Worm (Caenorhabditis elegans) whole organism, L4 larva: ENCODE measurements around the gene K12H6.10.
A peak's percentile ranks its signal among the peaks of the same experiment; 100 is the strongest.

Source experiments
- F37D6.2 ChIP-seq: sonication (generic microtip); optimal IDR thresholded peaks from 2 replicates; lab custom pipeline; 2016; ENCODE audit warnings: mild to moderate bottlenecking, missing genetic modification characterization, missing compliant biosample characterization
- Y75B8A.6 ChIP-seq: fragments of 200-800 bp; sonication (Bioruptor generic); IDR thresholded peaks from 2 replicates; pipeline ENCODE4 v1.3.6; 2022; ENCODE audit warnings: missing genetic modification reagents, missing genetic modification characterization, missing compliant biosample characterization
- ZK546.5 ChIP-seq, 2 experiments: sonication (generic microtip); optimal IDR thresholded peaks; 2 replicates each; lab custom pipeline; 2017; ENCODE audit warnings: missing biosample characterization in 2 of 2, missing genetic modification characterization in 2 of 2
- ceh-82 ChIP-seq: sonication (generic microtip); optimal IDR thresholded peaks from 2 replicates; lab custom pipeline; 2017; ENCODE audit warnings: missing biosample characterization, missing genetic modification characterization
- daf-19 ChIP-seq: fragments of 200-800 bp; sonication (Bioruptor generic); conservative IDR thresholded peaks from 2 replicates; pipeline ENCODE4 v1.3.6; 2022; ENCODE audit warnings: missing genetic modification characterization, missing compliant biosample characterization
- dmd-6 ChIP-seq: fragments of 200-800 bp; sonication (Bioruptor generic); IDR thresholded peaks from 2 replicates; pipeline ENCODE4 v1.3.6; 2022; ENCODE audit warnings: missing genetic modification reagents, missing genetic modification characterization, missing compliant biosample characterization
- dve-1 ChIP-seq: sonication (generic microtip); optimal IDR thresholded peaks from 2 replicates; lab custom pipeline; 2017; ENCODE audit warnings: antibody characterized with exemption, mild to moderate bottlenecking, missing genetic modification characterization, missing compliant biosample characterization; ENCODE audit not compliant: insufficient read depth
- lin-13 ChIP-seq: fragments of 150-350 bp; optimal IDR thresholded peaks from 2 replicates; lab custom pipeline; 2014; ENCODE audit warnings: missing biosample characterization, missing genetic modification reagents, missing genetic modification characterization
- mdl-1 ChIP-seq, 2 experiments: fragments of 150-350 bp in 1 of 2; sonication (generic microtip) in 1 of 2; optimal IDR thresholded peaks; 2 replicates each; lab custom pipeline; 2014 to 2017; ENCODE audit warnings: missing biosample characterization in 2 of 2, missing genetic modification characterization in 2 of 2
- pha-4 ChIP-seq, 2 experiments: fragments of 150-350 bp in 1 of 2; fragments of 200-800 bp in 1 of 2; sonication (Bioruptor generic) in 1 of 2; IDR thresholded peaks in 1 of 2; optimal IDR thresholded peaks in 1 of 2; 2 replicates each; pipeline versions ENCODE4 v1.3.6 to Lab custom; 2014 to 2022; ENCODE audit warnings: missing genetic modification characterization in 2 of 2, missing genetic modification reagents in 2 of 2, missing biosample characterization in 1 of 2, missing compliant biosample characterization in 1 of 2
- skn-1 ChIP-seq: fragments of 150-350 bp; optimal IDR thresholded peaks from 2 replicates; lab custom pipeline; 2014; ENCODE audit warnings: missing biosample characterization, missing genetic modification characterization
- unc-130 ChIP-seq: sonication (generic microtip); optimal IDR thresholded peaks from 2 replicates; lab custom pipeline; 2016; ENCODE audit warnings: missing genetic modification reagents, missing genetic modification characterization, missing compliant biosample characterization
- unc-62 ChIP-seq, 3 experiments: fragments of 150-350 bp in 1 of 3; sonication (generic microtip); optimal IDR thresholded peaks in 2 of 3; peaks in 1 of 3; 1 replicate in 1 of 3; 2 replicates in 2 of 3; lab custom pipeline; 2014 to 2017; ENCODE audit warnings: missing biosample characterization in 3 of 3, missing genetic modification characterization in 3 of 3, missing genetic modification reagents in 3 of 3, missing genotype in 1 of 3

- TF ChIP-seq unc-130, result no peak
- no peak for TF ChIP-seq dmd-6 (GFP tag; lab: Robert Waterston, UW)
- no peak for TF ChIP-seq mdl-1 (tag; optimal IDR thresholded peaks at IDR 0.05; lab: Kevin White, UChicago)
- TF ChIP-seq skn-1, result no peak
- no peak for TF ChIP-seq ZK546.5 (tag; optimal IDR thresholded peaks at IDR 0.05; lab: Kevin White, UChicago)
- no peak for TF ChIP-seq pha-4 (GFP tag; IDR thresholded peaks at IDR 0.05; lab: Robert Waterston, UW)
- TF ChIP-seq pha-4 (tag; optimal IDR thresholded peaks at IDR 0.05; lab: Kevin White, UChicago), result no peak
- no peak for TF ChIP-seq ceh-82 (tag; lab: Kevin White, UChicago)
- no peak for TF ChIP-seq daf-19
- peak in 1 of 2 experiments; percentile 55 for TF ChIP-seq unc-62 (GFP tag; optimal IDR thresholded peaks at IDR 0.05 in 1 of 2; lab: Kevin White, UChicago)
- no peak for TF ChIP-seq unc-62 (tag; optimal IDR thresholded peaks at IDR 0.05; lab: Kevin White, UChicago)
- TF ChIP-seq Y75B8A.6 (GFP tag; lab: Robert Waterston, UW), result no peak
- TF ChIP-seq lin-13 (GFP tag; lab: Kevin White, UChicago), result no peak
- no peak for TF ChIP-seq dve-1 (tag; lab: Kevin White, UChicago)
- TF ChIP-seq F37D6.2 (tag; lab: Kevin White, UChicago), result no peak
Observed at ce11 chrII:2801764-2802163, 20.9 kb upstream of the K12H6.10 start.
